Worm (Caenorhabditis elegans): ENCODE measurements around the gene hsp-12.2.

The hsp-12.2 gene

DNA sequence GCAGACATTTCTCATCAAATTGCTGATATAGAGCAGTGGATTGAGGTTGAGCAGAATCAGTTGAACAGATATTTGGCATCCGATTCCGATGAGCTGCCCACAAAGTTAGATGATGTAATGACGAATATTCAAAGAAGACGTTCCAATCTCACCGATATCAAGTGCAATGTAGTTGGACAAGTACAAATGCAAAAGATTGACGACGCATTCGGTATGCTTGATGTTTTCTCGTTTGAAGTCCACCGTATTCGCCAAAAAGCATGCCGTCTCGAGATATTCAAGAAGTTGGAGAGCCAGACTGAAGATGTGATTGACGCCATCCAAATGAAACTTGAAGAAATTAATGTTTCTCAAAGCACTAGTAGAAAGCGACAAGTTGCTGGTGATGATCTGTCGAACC lies 47.3 kb downstream of the hsp-12.2 start:
- no peak for TF ChIP-seq ztf-11 (tag; optimal IDR thresholded peaks at IDR 0.05)

Measured in whole organism, L2 larva.